Fruit fly (Drosophila melanogaster) whole organism, prepupa: Measurements from ENCODE around the gene CG3408.

Experiments
- CG10669 ChIP-seq: fragments of 200-800 bp; sonication (Bioruptor generic); optimal IDR thresholded peaks from 3 replicates; lab custom pipeline; 2018; ENCODE audit warnings: missing biosample characterization, mild to moderate bottlenecking, missing genetic modification characterization, moderate library complexity
- CG11762 ChIP-seq: fragments of 200-800 bp; sonication (Bioruptor generic); optimal IDR thresholded peaks from 3 replicates; lab custom pipeline; 2016; ENCODE audit warnings: missing biosample characterization, missing genetic modification characterization; ENCODE audit not compliant: insufficient read depth
- CG15336 ChIP-seq: fragments of 200-800 bp; sonication (Bioruptor generic); IDR thresholded peaks from 2 replicates; pipeline ENCODE4 v1.3.6; 2022; ENCODE audit warnings: missing biosample characterization, missing genetic modification characterization
- CG1621 ChIP-seq: fragments of 200-800 bp; sonication (Bioruptor generic); optimal IDR thresholded peaks from 3 replicates; lab custom pipeline; 2018; ENCODE audit warnings: missing biosample characterization, mild to moderate bottlenecking, missing genetic modification characterization
- CG16779 ChIP-seq: fragments of 200-800 bp; sonication (Bioruptor generic); optimal IDR thresholded peaks from 3 replicates; lab custom pipeline; 2017; ENCODE audit warnings: missing biosample characterization, mild to moderate bottlenecking, missing genetic modification characterization
- CG3032 ChIP-seq: fragments of 200-800 bp; optimal IDR thresholded peaks from 2 replicates; lab custom pipeline; 2019; ENCODE audit warnings: missing biosample characterization, mild to moderate bottlenecking, missing genetic modification characterization, moderate library complexity
- CG34406 ChIP-seq: fragments of 200-800 bp; sonication (Bioruptor generic); optimal IDR thresholded peaks from 3 replicates; lab custom pipeline; 2016; ENCODE audit warnings: missing biosample characterization, missing genetic modification characterization
- CG3919 ChIP-seq: fragments of 200-800 bp; sonication (Bioruptor generic); optimal IDR thresholded peaks from 3 replicates; lab custom pipeline; 2016; ENCODE audit warnings: missing biosample characterization, missing genetic modification characterization
- CG6163 ChIP-seq: fragments of 200-800 bp; sonication (Bioruptor generic); IDR thresholded peaks from 3 replicates; pipeline ENCODE4 v1.3.6; 2022; ENCODE audit warnings: missing biosample characterization, missing genetic modification characterization
- CG6276 ChIP-seq: fragments of 200-800 bp; sonication (Bioruptor generic); optimal IDR thresholded peaks from 2 replicates; lab custom pipeline; 2017; ENCODE audit warnings: missing biosample characterization, mild to moderate bottlenecking, missing genetic modification characterization
- CG6792 ChIP-seq: fragments of 200-800 bp; sonication (Bioruptor generic); optimal IDR thresholded peaks from 3 replicates; lab custom pipeline; 2016; ENCODE audit warnings: missing biosample characterization, missing genetic modification characterization
- CG6808 ChIP-seq: fragments of 200-800 bp; sonication (Bioruptor generic); optimal IDR thresholded peaks from 3 replicates; lab custom pipeline; 2017; ENCODE audit warnings: missing biosample characterization, missing genetic modification characterization, mild to moderate bottlenecking, moderate library complexity, missing genetic modification reagents
- CG6854 ChIP-seq: fragments of 200-800 bp; sonication (Bioruptor generic); optimal IDR thresholded peaks from 2 replicates; lab custom pipeline; 2017; ENCODE audit warnings: missing biosample characterization, mild to moderate bottlenecking, missing genetic modification characterization
- CG7368 ChIP-seq: fragments of 200-800 bp; sonication (Bioruptor generic); optimal IDR thresholded peaks from 3 replicates; lab custom pipeline; 2016; ENCODE audit warnings: missing biosample characterization, missing genetic modification characterization
- CG8319 ChIP-seq: fragments of 200-800 bp; sonication (Bioruptor generic); optimal IDR thresholded peaks from 3 replicates; lab custom pipeline; 2016; ENCODE audit warnings: missing biosample characterization, missing genetic modification characterization
- CG9139 ChIP-seq: fragments of 200-800 bp; sonication (Bioruptor generic); optimal IDR thresholded peaks from 3 replicates; lab custom pipeline; 2017; ENCODE audit warnings: missing biosample characterization, mild to moderate bottlenecking, missing genetic modification characterization
- Eip75B ChIP-seq: fragments of 200-800 bp; sonication (Bioruptor generic); optimal IDR thresholded peaks from 3 replicates; lab custom pipeline; 2016; ENCODE audit warnings: missing biosample characterization, missing genetic modification characterization
- Eip78C ChIP-seq: fragments of 200-800 bp; sonication (Bioruptor generic); peaks from one replicate; lab custom pipeline; 2016; ENCODE audit warnings: missing biosample characterization, missing genetic modification characterization
- Eip93F ChIP-seq: fragments of 200-800 bp; sonication (Bioruptor generic); optimal IDR thresholded peaks from 2 replicates; lab custom pipeline; 2016; ENCODE audit warnings: missing biosample characterization, mild to moderate bottlenecking, missing genetic modification characterization
- Gug ChIP-seq: fragments of 200-800 bp; sonication (Bioruptor generic); IDR thresholded peaks from 2 replicates; pipeline ENCODE4 v1.3.6; 2022; ENCODE audit warnings: missing biosample characterization, missing genetic modification characterization
- Met ChIP-seq: fragments of 200-800 bp; sonication (Bioruptor generic); optimal IDR thresholded peaks from 3 replicates; lab custom pipeline; 2016; ENCODE audit warnings: missing biosample characterization, missing genetic modification characterization
- OdsH ChIP-seq: fragments of 200-800 bp; sonication (Bioruptor generic); optimal IDR thresholded peaks from 3 replicates; lab custom pipeline; 2016; ENCODE audit warnings: missing biosample characterization, missing genetic modification characterization
- Smox ChIP-seq: fragments of 200-800 bp; sonication (Bioruptor generic); optimal IDR thresholded peaks from 3 replicates; lab custom pipeline; 2016; ENCODE audit warnings: missing biosample characterization, missing genetic modification characterization
- Sox102F ChIP-seq: fragments of 200-800 bp; sonication (Bioruptor generic); optimal IDR thresholded peaks from 2 replicates; lab custom pipeline; 2016; ENCODE audit warnings: missing biosample characterization, mild to moderate bottlenecking, missing genetic modification characterization
- Sox14 ChIP-seq: fragments of 200-800 bp; sonication (Bioruptor generic); optimal IDR thresholded peaks from 3 replicates; lab custom pipeline; 2016; ENCODE audit warnings: missing biosample characterization, missing genetic modification characterization
- dac ChIP-seq: fragments of 200-800 bp; sonication (Bioruptor generic); optimal IDR thresholded peaks from 2 replicates; lab custom pipeline; 2017; ENCODE audit warnings: missing biosample characterization, mild to moderate bottlenecking, missing genetic modification characterization
- dsx ChIP-seq: fragments of 200-800 bp; optimal IDR thresholded peaks from 3 replicates; lab custom pipeline; 2019; ENCODE audit warnings: missing biosample characterization, mild to moderate bottlenecking, missing genetic modification characterization, moderate library complexity; ENCODE audit not compliant: poor library complexity, severe bottlenecking
- eg ChIP-seq: fragments of 200-800 bp; sonication (Bioruptor generic); IDR thresholded peaks from 3 replicates; pipeline ENCODE4 v1.3.6; 2022; ENCODE audit warnings: missing biosample characterization, missing genetic modification characterization
- esn ChIP-seq: fragments of 200-800 bp; sonication (Bioruptor generic); optimal IDR thresholded peaks from 2 replicates; lab custom pipeline; 2016; ENCODE audit warnings: missing biosample characterization, mild to moderate bottlenecking, missing genetic modification characterization, moderate library complexity
- fd59A ChIP-seq: fragments of 200-800 bp; sonication (Bioruptor generic); optimal IDR thresholded peaks from 2 replicates; lab custom pipeline; 2017; ENCODE audit warnings: missing biosample characterization, mild to moderate bottlenecking, missing genetic modification characterization, missing genetic modification reagents
- lz ChIP-seq: fragments of 200-800 bp; sonication (Bioruptor generic); optimal IDR thresholded peaks from 3 replicates; lab custom pipeline; 2016; ENCODE audit warnings: missing biosample characterization, missing genetic modification characterization
- net ChIP-seq: fragments of 200-800 bp; sonication (Bioruptor generic); optimal IDR thresholded peaks from 3 replicates; lab custom pipeline; 2016; ENCODE audit warnings: missing biosample characterization, missing genetic modification characterization
- pdm3 ChIP-seq: fragments of 200-800 bp; sonication (Bioruptor generic); optimal IDR thresholded peaks from 3 replicates; lab custom pipeline; 2016; ENCODE audit warnings: missing biosample characterization, missing genetic modification characterization
- salr ChIP-seq, 2 experiments: fragments of 200-800 bp; sonication (Bioruptor generic); optimal IDR thresholded peaks; 3 replicates each; lab custom pipeline; 2016 to 2018; ENCODE audit warnings: missing biosample characterization in 2 of 2, missing genetic modification characterization in 2 of 2, mild to moderate bottlenecking in 1 of 2
- ss ChIP-seq, 2 experiments: fragments of 200-800 bp; sonication (Bioruptor generic); optimal IDR thresholded peaks; 2 replicates in 1 of 2; 3 replicates in 1 of 2; lab custom pipeline; 2017 to 2018; ENCODE audit warnings: mild to moderate bottlenecking in 2 of 2, missing biosample characterization in 2 of 2, missing genetic modification characterization in 2 of 2, moderate library complexity in 1 of 2
- svp ChIP-seq: fragments of 200-800 bp; sonication (Bioruptor generic); peaks from one replicate; lab custom pipeline; 2016; ENCODE audit warnings: missing biosample characterization, missing genetic modification characterization
- topi ChIP-seq: fragments of 200-800 bp; sonication (Bioruptor generic); optimal IDR thresholded peaks from 3 replicates; lab custom pipeline; 2016; ENCODE audit warnings: missing biosample characterization, missing genetic modification characterization
- vri ChIP-seq: fragments of 200-800 bp; sonication (Bioruptor generic); optimal IDR thresholded peaks from 3 replicates; lab custom pipeline; 2016; ENCODE audit warnings: missing biosample characterization, mild to moderate bottlenecking, missing genetic modification characterization

CG3408 gene

dm6 chr3L:9513309-9513708 is 3.9 kb upstream of the CG3408 start, which contains the start of gene CG33702:
Gene CG33702 (minus strand): TSS chr3L:9513409.
- TF ChIP-seq CG6854 (GFP tag; lab: Kevin White, UChicago) (no peak), svp (no peak), ss (GFP tag; optimal IDR thresholded peaks at IDR 0.05; lab: Kevin White, UChicago) (no peak), CG6808 (GFP tag; lab: Kevin White, UChicago) (no peak)

dm6 chr3L:9512560-9512959 is 3.2 kb upstream of the CG3408 start, which contains the start of gene CG33703:
Gene CG33703 (minus strand): TSS chr3L:9512660.
- no peak for TF ChIP-seq CG9139 (GFP tag; lab: Kevin White, UChicago)
- TF ChIP-seq ss (GFP tag; optimal IDR thresholded peaks at IDR 0.05; lab: Kevin White, UChicago), result no peak
- TF ChIP-seq Met, result no peak
- no peak for TF ChIP-seq Sox14 (GFP tag; lab: Kevin White, UChicago)
- no peak for TF ChIP-seq CG6854 (GFP tag; lab: Kevin White, UChicago)
- no peak for TF ChIP-seq Smox (GFP tag; lab: Kevin White, UChicago)
- no peak for TF ChIP-seq CG6792 (GFP tag; lab: Kevin White, UChicago)
- TF ChIP-seq fd59A (GFP tag; lab: Kevin White, UChicago), result no peak
- TF ChIP-seq, all 60 proteins: peak for 0

- TF ChIP-seq Eip75B (GFP tag; lab: Kevin White, UChicago), result peak; percentile 5
- TF ChIP-seq Smox (GFP tag; lab: Kevin White, UChicago), result peak; percentile 21
- peak; percentile 0 for TF ChIP-seq pdm3 (GFP tag; lab: Kevin White, UChicago)
- TF ChIP-seq OdsH (GFP tag; lab: Kevin White, UChicago), result peak; percentile 8
- no peak for TF ChIP-seq vri
- TF ChIP-seq CG10669 (GFP tag; lab: Kevin White, UChicago), result no peak
- no peak for TF ChIP-seq CG6276 (GFP tag; lab: Kevin White, UChicago)
- peak; percentile 20 for TF ChIP-seq dsx
- peak; percentile 83 for TF ChIP-seq CG6854 (GFP tag; lab: Kevin White, UChicago)
- TF ChIP-seq Eip93F (GFP tag; lab: Kevin White, UChicago), result no peak
- TF ChIP-seq CG7368, result no peak
- peak; percentile 49 for TF ChIP-seq CG3919
- peak; percentile 19 for TF ChIP-seq net (GFP tag; lab: Kevin White, UChicago)
- peak; percentile 34 for TF ChIP-seq Sox102F (GFP tag; lab: Kevin White, UChicago)
- TF ChIP-seq CG11762 (GFP tag; lab: Kevin White, UChicago), result no peak
- peak; percentile 50 for TF ChIP-seq CG6808 (GFP tag; lab: Kevin White, UChicago)
- TF ChIP-seq Gug (GFP tag; lab: Robert Waterston, UW), result no peak
- peak; percentile 56 to 61 for TF ChIP-seq ss (GFP tag; optimal IDR thresholded peaks at IDR 0.05; lab: Kevin White, UChicago)
- no peak for TF ChIP-seq esn (GFP tag; lab: Kevin White, UChicago)
- TF ChIP-seq CG6163 (GFP tag; lab: Robert Waterston, UW), result no peak
- TF ChIP-seq lz (GFP tag; lab: Kevin White, UChicago), result no peak
- peak; percentile 30 for TF ChIP-seq CG1621 (tag; lab: Kevin White, UChicago)
- TF ChIP-seq CG15336 (GFP tag; lab: Robert Waterston, UW), result peak; percentile 36; the same call in 1 of the 2 replicates
- peak; percentile 26 for TF ChIP-seq Met
- peak; percentile 21 for TF ChIP-seq CG16779 (tag; lab: Kevin White, UChicago)
- TF ChIP-seq CG3032, result peak; percentile 1
- peak in 1 of 2 experiments; percentile 13 for TF ChIP-seq salr (GFP tag; optimal IDR thresholded peaks at IDR 0.05; lab: Kevin White, UChicago)
- TF ChIP-seq Eip78C (GFP tag; lab: Kevin White, UChicago), result peak; percentile 75
- peak; percentile 44; the same call in 1 of the 3 replicates for TF ChIP-seq eg
- no peak for TF ChIP-seq CG8319 (GFP tag; lab: Kevin White, UChicago)
- TF ChIP-seq dac (GFP tag; lab: Kevin White, UChicago), result no peak
- no peak for TF ChIP-seq CG34406 (GFP tag; lab: Kevin White, UChicago)
- TF ChIP-seq topi (GFP tag; lab: Kevin White, UChicago), result peak; percentile 19
Measured at dm6 chr3L:9511287-9512256, 2.2 kb upstream of the CG3408 start, which contains the start of gene RpS9. Gene RpS9 (minus strand): TSS chr3L:9511531.
